Worm (Caenorhabditis elegans): ENCODE results near the gene T05G5.1.

T05G5.1 gene

ce11 chrIII:9714731-9715130, 28.4 kb downstream of the T05G5.1 start:
- no peak for TF ChIP-seq sem-4 (tag; optimal IDR thresholded peaks at IDR 0.05)
- no peak for TF ChIP-seq nhr-77 (tag; optimal IDR thresholded peaks at IDR 0.05)
- no peak for TF ChIP-seq alr-1 (tag; optimal IDR thresholded peaks at IDR 0.05)
- TF ChIP-seq nhr-23 (tag; optimal IDR thresholded peaks at IDR 0.05), result no peak
- TF ChIP-seq crh-2 (tag; optimal IDR thresholded peaks at IDR 0.05), result peak; percentile 4
- no peak for TF ChIP-seq nhr-11 (tag; optimal IDR thresholded peaks at IDR 0.05)
- TF ChIP-seq mbf-1 (tag; optimal IDR thresholded peaks at IDR 0.05), result no peak
- TF ChIP-seq ztf-1 (GFP tag; conservative IDR thresholded peaks at IDR 0.05), result no peak
- TF ChIP-seq sma-9 (GFP tag; optimal IDR thresholded peaks at IDR 0.05), result peak; percentile 47
- TF ChIP-seq sma-9 (tag; optimal IDR thresholded peaks at IDR 0.05), result no peak
- TF ChIP-seq ceh-16 (tag; optimal IDR thresholded peaks at IDR 0.05), result no peak
- no peak for TF ChIP-seq nhr-21 (tag; optimal IDR thresholded peaks at IDR 0.05)
- TF ChIP-seq unc-62 (GFP tag; optimal IDR thresholded peaks at IDR 0.05), result no peak
- peak; percentile 36 for TF ChIP-seq fos-1 (tag; optimal IDR thresholded peaks at IDR 0.05)

- TF ChIP-seq fos-1 (tag; optimal IDR thresholded peaks at IDR 0.05) (peak; percentile 12), lin-13 (GFP tag; optimal IDR thresholded peaks at IDR 0.05) (no peak)
Observed at ce11 chrIII:9713862-9714261, 29.3 kb downstream of the T05G5.1 start, which contains the start of gene ncx-6. TSS of gene ncx-6 (minus strand) at chrIII:9713949.

ce11 chrIII:9713182-9713581, 30.0 kb downstream of the T05G5.1 start:
- no peak for TF ChIP-seq crh-2 (tag; optimal IDR thresholded peaks at IDR 0.05)
- no peak for TF ChIP-seq nhr-6 (tag; optimal IDR thresholded peaks at IDR 0.05)
- no peak for TF ChIP-seq snpc-4 (tag; optimal IDR thresholded peaks at IDR 0.05)
- no peak for TF ChIP-seq nhr-21 (tag; optimal IDR thresholded peaks at IDR 0.05)
- TF ChIP-seq fos-1 (tag; optimal IDR thresholded peaks at IDR 0.05), result no peak
- no peak for TF ChIP-seq elt-3 (tag; optimal IDR thresholded peaks at IDR 0.05)
- TF ChIP-seq alr-1 (tag; optimal IDR thresholded peaks at IDR 0.05), result no peak
- TF ChIP-seq C34F6.9 (tag; optimal IDR thresholded peaks at IDR 0.05), result no peak
- no peak for TF ChIP-seq Y55F3AM.14 (GFP tag; optimal IDR thresholded peaks at IDR 0.05)
- no peak for TF ChIP-seq ztf-1 (GFP tag; conservative IDR thresholded peaks at IDR 0.05)
- TF ChIP-seq ceh-82 (tag; optimal IDR thresholded peaks at IDR 0.05), result no peak
- no peak for TF ChIP-seq unc-62 (GFP tag; optimal IDR thresholded peaks at IDR 0.05)
- TF ChIP-seq elt-1 (tag; optimal IDR thresholded peaks at IDR 0.05), result no peak
- TF ChIP-seq ama-1 (optimal IDR thresholded peaks at IDR 0.05), result no peak
- no peak for TF ChIP-seq nhr-77 (tag; optimal IDR thresholded peaks at IDR 0.05)
- TF ChIP-seq zag-1 (tag; optimal IDR thresholded peaks at IDR 0.05), result no peak
- no peak for TF ChIP-seq lin-13 (GFP tag; optimal IDR thresholded peaks at IDR 0.05)
- TF ChIP-seq unc-55 (GFP tag; optimal IDR thresholded peaks at IDR 0.05), result no peak
- no peak for TF ChIP-seq gmeb-1 (tag; optimal IDR thresholded peaks at IDR 0.05)

ce11 chrIII:9711163-9711562, 32.0 kb downstream of the T05G5.1 start:
- TF ChIP-seq lsy-2 (tag; optimal IDR thresholded peaks at IDR 0.05) (no peak), nhr-6 (tag; optimal IDR thresholded peaks at IDR 0.05) (no peak), ama-1 (optimal IDR thresholded peaks at IDR 0.05) (no peak), nhr-12 (tag; optimal IDR thresholded peaks at IDR 0.05) (no peak)

DNA sequence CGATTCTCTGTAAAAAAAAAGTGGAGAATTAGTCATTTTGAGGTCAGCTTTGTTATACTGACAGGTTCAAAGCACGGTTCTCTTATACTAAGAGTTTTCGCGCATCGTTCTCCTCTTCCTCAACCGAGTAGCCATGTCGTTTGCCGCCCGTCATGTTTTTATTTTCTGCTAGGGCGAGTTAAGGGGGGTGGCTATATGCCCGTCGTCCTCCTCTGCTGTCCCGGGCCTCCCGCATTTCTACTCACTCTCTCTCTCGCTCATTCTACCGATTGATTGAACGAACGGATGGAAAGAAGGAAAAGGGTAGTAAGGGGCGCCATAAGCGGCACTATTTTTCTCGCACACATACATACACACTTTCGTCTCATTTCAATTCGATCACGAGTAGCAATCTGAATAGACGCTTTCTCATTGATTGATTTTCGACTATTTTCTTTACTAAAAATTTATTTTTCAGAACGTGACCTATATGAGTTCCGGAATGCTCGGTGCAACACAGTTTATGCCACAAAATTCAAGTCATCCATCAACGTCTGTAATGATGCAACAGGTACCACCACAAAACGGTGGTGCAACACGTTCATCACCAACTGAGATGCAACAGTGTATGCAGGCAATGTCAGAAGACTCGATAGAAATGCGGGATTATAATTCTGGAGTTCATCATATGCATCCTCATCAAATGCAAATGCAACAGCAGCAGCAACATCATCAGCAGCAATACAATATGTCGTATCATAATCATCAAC, 37.8 kb downstream of the T05G5.1 start:
- no peak for TF ChIP-seq sma-9 (GFP tag; optimal IDR thresholded peaks at IDR 0.05)
- TF ChIP-seq sma-9 (tag; optimal IDR thresholded peaks at IDR 0.05), result no peak
- TF ChIP-seq C34F6.9 (tag; optimal IDR thresholded peaks at IDR 0.05), result peak; percentile 4

ce11 chrIII:9704606-9704938, 38.6 kb downstream of the T05G5.1 start:
- TF ChIP-seq F13H6.1 (tag; optimal IDR thresholded peaks at IDR 0.05) (no peak), R02D3.7 (tag; optimal IDR thresholded peaks at IDR 0.05) (no peak), lin-39 (tag; optimal IDR thresholded peaks at IDR 0.05) (no peak), nhr-21 (tag; optimal IDR thresholded peaks at IDR 0.05) (no peak), sma-3 (GFP tag; optimal IDR thresholded peaks at IDR 0.05) (no peak), lin-11 (tag; optimal IDR thresholded peaks at IDR 0.05) (no peak), nhr-237 (tag; optimal IDR thresholded peaks at IDR 0.05) (no peak), alr-1 (tag; optimal IDR thresholded peaks at IDR 0.05) (no peak), sma-9 (GFP tag; optimal IDR thresholded peaks at IDR 0.05) (peak; percentile 9), sma-9 (tag; optimal IDR thresholded peaks at IDR 0.05) (no peak), nhr-129 (tag; optimal IDR thresholded peaks at IDR 0.05) (no peak), unc-55 (GFP tag; optimal IDR thresholded peaks at IDR 0.05) (peak; percentile 28), nhr-23 (tag; optimal IDR thresholded peaks at IDR 0.05) (no peak)

Data from whole organism, L2 larva.